Fruit fly (Drosophila melanogaster): Measurements from ENCODE around the gene pigs.
A peak's percentile ranks its signal among the peaks of the same experiment; 100 is the strongest.

pigs gene

DNA sequence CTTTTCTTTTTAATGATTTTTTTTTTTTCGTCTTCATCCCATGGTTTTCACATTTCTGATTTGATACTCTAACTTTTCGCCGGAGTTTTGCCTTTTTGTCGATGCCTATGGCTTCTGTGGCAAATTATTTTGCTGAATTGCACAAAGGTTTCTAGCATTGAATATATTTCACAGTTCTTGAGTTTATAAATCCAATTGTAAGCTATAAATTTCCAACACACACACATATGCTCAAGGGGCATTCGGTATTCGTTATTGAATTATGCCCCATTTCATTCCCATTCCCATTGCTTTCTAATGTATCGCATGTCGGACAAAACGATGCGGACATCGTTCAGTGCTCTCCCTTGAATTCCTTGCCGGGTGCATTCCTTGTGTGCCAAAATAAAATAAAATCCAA lies 15.6 kb downstream of the pigs start (continued):
- TF ChIP-seq Gug (GFP tag; IDR thresholded peaks at IDR 0.05) (peak; percentile 48; the same call in 1 of the 2 replicates), Eip78C (GFP tag) (peak; percentile 22), ss (GFP tag; optimal IDR thresholded peaks at IDR 0.05) (peak in 1 of 2 experiments; percentile 19), net (GFP tag; optimal IDR thresholded peaks at IDR 0.05) (no peak), fd85E (GFP tag; optimal IDR thresholded peaks at IDR 0.05) (no peak), Sox14 (GFP tag; optimal IDR thresholded peaks at IDR 0.05) (peak; percentile 14), dac (GFP tag; optimal IDR thresholded peaks at IDR 0.05) (no peak), Ets21C (GFP tag; optimal IDR thresholded peaks at IDR 0.05) (peak; percentile 18)

DNA sequence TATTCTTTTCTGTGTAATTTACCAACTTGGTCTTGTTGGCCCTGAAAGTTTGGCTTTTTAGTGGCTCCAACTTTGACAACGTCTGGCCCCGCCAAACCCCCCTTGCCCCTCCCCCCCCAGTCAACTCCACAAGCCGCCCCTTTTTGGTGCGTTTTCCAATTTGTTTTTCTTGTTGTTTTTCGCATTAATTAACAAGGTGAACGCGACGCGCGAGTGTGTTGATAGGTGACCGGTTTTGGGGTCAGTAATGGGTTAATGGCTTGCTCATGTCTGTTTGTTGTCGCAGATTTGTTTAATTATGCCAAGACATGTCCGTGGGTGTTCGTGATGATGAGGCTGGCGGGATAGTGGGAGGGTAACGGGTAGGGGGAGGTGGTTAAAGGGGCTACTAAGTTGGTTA lies 16.9 kb downstream of the pigs start:
- no peak for TF ChIP-seq CG10669 (GFP tag; optimal IDR thresholded peaks at IDR 0.05)
- TF ChIP-seq esn (GFP tag; optimal IDR thresholded peaks at IDR 0.05) = no peak
- no peak for TF ChIP-seq eg (GFP tag; IDR thresholded peaks at IDR 0.05)
- no peak for TF ChIP-seq CG10631 (GFP tag; optimal IDR thresholded peaks at IDR 0.05)
- no peak for TF ChIP-seq acj6 (GFP tag; optimal IDR thresholded peaks at IDR 0.05)
- TF ChIP-seq Hr38 (GFP tag; optimal IDR thresholded peaks at IDR 0.05) = no peak
- TF ChIP-seq CG3919 (GFP tag; optimal IDR thresholded peaks at IDR 0.05) = no peak
- TF ChIP-seq fd85E (GFP tag; optimal IDR thresholded peaks at IDR 0.05) = no peak
- TF ChIP-seq Gug (GFP tag; IDR thresholded peaks at IDR 0.05) = no peak
- TF ChIP-seq CG34406 (GFP tag; optimal IDR thresholded peaks at IDR 0.05) = no peak
- TF ChIP-seq lz (GFP tag; optimal IDR thresholded peaks at IDR 0.05) = no peak
- no peak for TF ChIP-seq CG4318 (GFP tag; optimal IDR thresholded peaks at IDR 0.05)
- TF ChIP-seq pdm3 (GFP tag; optimal IDR thresholded peaks at IDR 0.05) = no peak
- no peak for TF ChIP-seq dsx (GFP tag; optimal IDR thresholded peaks at IDR 0.05; ENCODE audit: poor library complexity, severe bottlenecking)
- no peak for TF ChIP-seq Sox102F (GFP tag; optimal IDR thresholded peaks at IDR 0.05)

- TF ChIP-seq Lpt (GFP tag; optimal IDR thresholded peaks at IDR 0.05) (peak; percentile 12), pdm3 (GFP tag; optimal IDR thresholded peaks at IDR 0.05) (peak; percentile 42), achi (GFP tag; optimal IDR thresholded peaks at IDR 0.05) (peak; percentile 35), Gug (GFP tag; IDR thresholded peaks at IDR 0.05) (peak; percentile 46), Ets96B (tag; optimal IDR thresholded peaks at IDR 0.05) (peak; percentile 33), CG11762 (GFP tag; optimal IDR thresholded peaks at IDR 0.05; ENCODE audit: insufficient read depth) (peak; percentile 13), CG11294 (GFP tag; IDR thresholded peaks at IDR 0.05) (0 out of 2 replicates have a peak, but pooled peaks have one; percentile 24), CG3919 (GFP tag; optimal IDR thresholded peaks at IDR 0.05) (peak; percentile 18), acj6 (GFP tag; optimal IDR thresholded peaks at IDR 0.05) (peak; percentile 30), Hr38 (GFP tag; optimal IDR thresholded peaks at IDR 0.05) (no peak), CG6276 (GFP tag; optimal IDR thresholded peaks at IDR 0.05) (peak; percentile 37), ss (GFP tag; optimal IDR thresholded peaks at IDR 0.05) (no peak), CG3032 (tag; optimal IDR thresholded peaks at IDR 0.05) (no peak), CG9139 (GFP tag; optimal IDR thresholded peaks at IDR 0.05) (no peak), Hr4 (GFP tag; optimal IDR thresholded peaks at IDR 0.05) (peak; percentile 49), CG8119 (GFP tag; IDR thresholded peaks at IDR 0.05) (peak; percentile 65), CG6792 (GFP tag; optimal IDR thresholded peaks at IDR 0.05) (peak; percentile 1), Sox14 (GFP tag; optimal IDR thresholded peaks at IDR 0.05) (no peak), CG15336 (GFP tag; IDR thresholded peaks at IDR 0.05) (peak; percentile 62), net (GFP tag; optimal IDR thresholded peaks at IDR 0.05) (peak; percentile 24), eg (GFP tag; IDR thresholded peaks at IDR 0.05) (peak; percentile 78), CG6163 (GFP tag; IDR thresholded peaks at IDR 0.05) (peak; percentile 59; the same call in 2 of the 3 replicates), CG16779 (tag; optimal IDR thresholded peaks at IDR 0.05) (no peak), fd85E (GFP tag; optimal IDR thresholded peaks at IDR 0.05) (no peak), Ets21C (GFP tag; optimal IDR thresholded peaks at IDR 0.05) (no peak), salr (GFP tag; optimal IDR thresholded peaks at IDR 0.05) (peak in 1 of 2 experiments; percentile 32), CG4318 (GFP tag; optimal IDR thresholded peaks at IDR 0.05) (peak; percentile 46), OdsH (GFP tag; optimal IDR thresholded peaks at IDR 0.05) (peak; percentile 50), vri (GFP tag; optimal IDR thresholded peaks at IDR 0.05) (no peak), esn (GFP tag; optimal IDR thresholded peaks at IDR 0.05) (no peak), CG10631 (GFP tag; optimal IDR thresholded peaks at IDR 0.05) (peak; percentile 29), CG6808 (GFP tag; optimal IDR thresholded peaks at IDR 0.05) (peak; percentile 13), lz (GFP tag; optimal IDR thresholded peaks at IDR 0.05) (no peak), Smox (GFP tag; optimal IDR thresholded peaks at IDR 0.05) (no peak), CG32006 (GFP tag; optimal IDR thresholded peaks at IDR 0.05) (peak; percentile 69), Hr39 (GFP tag; optimal IDR thresholded peaks at IDR 0.05) (peak; percentile 5), Eip78C (GFP tag) (peak; percentile 70)
Measured at dm6 chrX:6617372-6617771, 17.5 kb downstream of the pigs start.

All from whole organism, prepupa.